Worm (Caenorhabditis elegans) whole organism, L4 larva: Measurements from ENCODE around the gene H04D03.7.

ENCODE experiments used
- aly-2 ChIP-seq: sonication (generic microtip); optimal IDR thresholded peaks from 2 replicates; lab custom pipeline; 2018; ENCODE audit warnings: missing biosample characterization, missing genetic modification characterization
- ceh-32 ChIP-seq: sonication (generic microtip); optimal IDR thresholded peaks from 2 replicates; lab custom pipeline; 2016; ENCODE audit warnings: mild to moderate bottlenecking, missing genetic modification characterization, missing compliant biosample characterization; ENCODE audit not compliant: poor library complexity
- dmd-6 ChIP-seq: fragments of 200-800 bp; sonication (Bioruptor generic); IDR thresholded peaks from 2 replicates; pipeline ENCODE4 v1.3.6; 2022; ENCODE audit warnings: missing genetic modification reagents, missing genetic modification characterization, missing compliant biosample characterization
- lir-3 ChIP-seq: sonication (generic microtip); optimal IDR thresholded peaks from 2 replicates; lab custom pipeline; 2016; ENCODE audit warnings: mild to moderate bottlenecking, missing genetic modification characterization, missing compliant biosample characterization
- lsy-2 ChIP-seq, 2 experiments: fragments of 150-350 bp in 1 of 2; sonication (generic microtip) in 1 of 2; optimal IDR thresholded peaks; 2 replicates each; lab custom pipeline; 2014 to 2017; ENCODE audit warnings: missing biosample characterization in 2 of 2, missing genetic modification characterization in 2 of 2
- mxl-2 ChIP-seq: fragments of 200-800 bp; sonication (Bioruptor generic); conservative IDR thresholded peaks from 2 replicates; pipeline ENCODE4 v1.3.6; 2022; ENCODE audit warnings: missing genetic modification reagents, missing genetic modification characterization, missing compliant biosample characterization

DNA sequence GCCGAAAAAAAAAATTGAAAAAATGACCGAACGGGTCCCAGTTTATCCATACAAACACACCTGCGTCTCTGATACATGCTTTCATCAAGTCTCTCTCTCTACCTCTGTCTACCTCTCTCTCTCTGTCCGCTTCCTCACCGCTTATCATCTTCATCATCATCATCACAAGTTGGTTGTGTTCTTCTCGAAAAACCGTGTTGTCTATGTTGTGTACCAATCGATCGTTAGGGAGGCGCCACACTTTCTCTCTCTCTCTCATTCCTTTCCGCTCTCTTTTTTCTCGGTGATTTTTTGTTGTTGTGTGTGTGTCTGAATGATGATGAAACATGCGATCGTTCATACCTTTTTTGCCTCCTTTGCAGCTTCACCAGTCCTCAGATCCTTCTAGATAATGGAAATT, 17.0 kb upstream of the H04D03.7 start:
- peak; percentile 33 for TF ChIP-seq dmd-6 (GFP tag; lab: Robert Waterston, UW)
- peak in 1 of 2 experiments; percentile 64 for TF ChIP-seq lsy-2 (tag; optimal IDR thresholded peaks at IDR 0.05; lab: Kevin White, UChicago)
- no peak for TF ChIP-seq mxl-2
- TF ChIP-seq aly-2, result no peak
- no peak for TF ChIP-seq ceh-32
- TF ChIP-seq lir-3 (tag; lab: Kevin White, UChicago), result no peak
